Worm (Caenorhabditis elegans) whole organism, young adult: ENCODE data around the gene zipt-15.
A peak's percentile ranks its signal among the peaks of the same experiment; 100 is the strongest.
"Not testable (repeated sequence)": the region's sequence is repeated elsewhere in the genome, so short reads cannot be mapped to it uniquely, and the experiment has no call there.

Experiments used
- B0019.2 ChIP-seq: fragments of 200-800 bp; sonication (Bioruptor generic); conservative IDR thresholded peaks from 2 replicates; pipeline ENCODE4 v1.3.6; 2022; ENCODE audit warnings: missing genetic modification reagents, missing genetic modification characterization, missing compliant biosample characterization
- C17E4.6 ChIP-seq: fragments of 200-800 bp; sonication (Bioruptor generic); IDR thresholded peaks from 2 replicates; pipeline ENCODE4 v1.3.6; 2022; ENCODE audit warnings: missing genetic modification reagents, missing genetic modification characterization, missing compliant biosample characterization
- D2030.7 ChIP-seq: fragments of 200-800 bp; sonication (Bioruptor generic); IDR thresholded peaks from 2 replicates; pipeline ENCODE4 v1.3.6; 2022; ENCODE audit warnings: missing genetic modification reagents, missing genetic modification characterization, missing compliant biosample characterization
- F10E7.11 ChIP-seq: sonication (generic microtip); optimal IDR thresholded peaks from 2 replicates; lab custom pipeline; 2017; ENCODE audit warnings: mild to moderate bottlenecking, missing genetic modification characterization, moderate library complexity, missing compliant biosample characterization
- F57A8.1 ChIP-seq: fragments of 200-800 bp; sonication (Bioruptor generic); optimal IDR thresholded peaks from 2 replicates; lab custom pipeline; 2018; ENCODE audit warnings: mild to moderate bottlenecking, missing genetic modification characterization, moderate library complexity, missing compliant biosample characterization
- K12H6.12 ChIP-seq: fragments of 200-800 bp; sonication (Bioruptor generic); optimal IDR thresholded peaks from 2 replicates; lab custom pipeline; 2018; ENCODE audit warnings: mild to moderate bottlenecking, missing genetic modification characterization, missing compliant biosample characterization
- Y67H2A.10 ChIP-seq: fragments of 200-800 bp; sonication (Bioruptor generic); conservative IDR thresholded peaks from 2 replicates; pipeline ENCODE4 v1.3.6; 2022; ENCODE audit warnings: missing genetic modification reagents, missing genetic modification characterization, missing compliant biosample characterization
- athp-1 ChIP-seq: sonication (generic microtip); optimal IDR thresholded peaks from 2 replicates; lab custom pipeline; 2017; ENCODE audit warnings: mild to moderate bottlenecking, missing genetic modification characterization, missing compliant biosample characterization
- bed-2 ChIP-seq: fragments of 200-800 bp; sonication (Bioruptor generic); IDR thresholded peaks from 2 replicates; pipeline ENCODE4 v1.3.6; 2022; ENCODE audit warnings: missing genetic modification reagents, missing genetic modification characterization, missing compliant biosample characterization
- cebp-1 ChIP-seq, 2 experiments: fragments of 200-800 bp in 1 of 2; sonication (Bioruptor generic) in 1 of 2; sonication (generic microtip) in 1 of 2; IDR thresholded peaks in 1 of 2; optimal IDR thresholded peaks in 1 of 2; 2 replicates each; pipeline versions ENCODE4 v1.3.6 to Lab custom; 2017 to 2022; ENCODE audit warnings: missing compliant biosample characterization in 2 of 2, missing genetic modification characterization in 2 of 2, mild to moderate bottlenecking in 1 of 2, missing genetic modification reagents in 1 of 2, moderate library complexity in 1 of 2
- ceh-27 ChIP-seq: fragments of 200-800 bp; sonication (Bioruptor generic); optimal IDR thresholded peaks from 2 replicates; lab custom pipeline; 2018; ENCODE audit warnings: mild to moderate bottlenecking, missing genetic modification characterization, moderate library complexity, missing compliant biosample characterization
- ceh-40 ChIP-seq: fragments of 200-800 bp; sonication (Bioruptor generic); IDR thresholded peaks from 2 replicates; pipeline ENCODE4 v1.3.6; 2022; ENCODE audit warnings: missing genetic modification characterization, missing compliant biosample characterization
- ceh-58 ChIP-seq: fragments of 200-800 bp; sonication (Bioruptor generic); IDR thresholded peaks from 2 replicates; pipeline ENCODE4 v1.3.6; 2022; ENCODE audit warnings: missing genetic modification characterization, missing compliant biosample characterization
- chd-7 ChIP-seq: sonication (generic microtip); optimal IDR thresholded peaks from 2 replicates; lab custom pipeline; 2016; ENCODE audit warnings: mild to moderate bottlenecking, missing genetic modification characterization, moderate library complexity, missing compliant biosample characterization
- egl-18 ChIP-seq: fragments of 200-800 bp; sonication (Bioruptor generic); IDR thresholded peaks from 2 replicates; pipeline ENCODE4 v1.3.6; 2022; ENCODE audit warnings: missing genetic modification reagents, missing genetic modification characterization, missing compliant biosample characterization
- ets-4 ChIP-seq: fragments of 200-800 bp; sonication (Bioruptor generic); optimal IDR thresholded peaks from 2 replicates; lab custom pipeline; 2018; ENCODE audit warnings: mild to moderate bottlenecking, missing genetic modification characterization, missing compliant biosample characterization
- hlh-26 ChIP-seq: fragments of 200-800 bp; sonication (Bioruptor generic); conservative IDR thresholded peaks from 2 replicates; pipeline ENCODE4 v1.3.6; 2022; ENCODE audit warnings: missing genetic modification reagents, missing genetic modification characterization, missing compliant biosample characterization
- hmg-1.2 ChIP-seq: fragments of 200-800 bp; sonication (Bioruptor generic); IDR thresholded peaks from 2 replicates; pipeline ENCODE4 v1.3.6; 2022; ENCODE audit warnings: missing genetic modification reagents, missing genetic modification characterization, missing compliant biosample characterization
- hrde-1 ChIP-seq: sonication (generic microtip); optimal IDR thresholded peaks from 2 replicates; lab custom pipeline; 2016; ENCODE audit warnings: missing genetic modification characterization, mild to moderate bottlenecking, missing compliant biosample characterization, moderate library complexity, missing genotype, missing genetic modification reagents, borderline replicate concordance
- let-526 ChIP-seq: fragments of 200-800 bp; sonication (Bioruptor generic); IDR thresholded peaks from 2 replicates; pipeline ENCODE4 v1.3.6; 2022; ENCODE audit warnings: missing genetic modification reagents, missing genetic modification characterization, missing compliant biosample characterization
- lin-35 ChIP-seq, 3 experiments: fragments of 150-350 bp in 2 of 3; sonication (generic microtip) in 1 of 3; optimal IDR thresholded peaks; 2 replicates each; lab custom pipeline; 2014 to 2018; ENCODE audit warnings: missing biosample characterization in 3 of 3, missing genetic modification characterization in 3 of 3, missing genetic modification reagents in 3 of 3
- lin-54 ChIP-seq: fragments of 200-800 bp; sonication (Bioruptor generic); optimal IDR thresholded peaks from 2 replicates; lab custom pipeline; 2018; ENCODE audit warnings: mild to moderate bottlenecking, missing genetic modification characterization, missing compliant biosample characterization
- madf-3 ChIP-seq: fragments of 200-800 bp; sonication (Bioruptor generic); IDR thresholded peaks from 2 replicates; pipeline ENCODE4 v1.3.6; 2022; ENCODE audit warnings: missing genetic modification reagents, missing genetic modification characterization, missing compliant biosample characterization
- madf-6 ChIP-seq: fragments of 200-800 bp; sonication (Bioruptor generic); IDR thresholded peaks from 2 replicates; pipeline ENCODE4 v1.3.6; 2022; ENCODE audit warnings: missing genetic modification reagents, missing genetic modification characterization, missing compliant biosample characterization
- mcd-1 ChIP-seq: fragments of 200-800 bp; sonication (Bioruptor generic); IDR thresholded peaks from 2 replicates; pipeline ENCODE4 v1.3.6; 2022; ENCODE audit warnings: missing genetic modification reagents, missing genetic modification characterization, missing compliant biosample characterization
- mxl-1 ChIP-seq: sonication (generic microtip); optimal IDR thresholded peaks from 2 replicates; lab custom pipeline; 2016; ENCODE audit warnings: missing genetic modification characterization, missing compliant biosample characterization
- nfyb-1 ChIP-seq: fragments of 200-800 bp; sonication (Bioruptor generic); IDR thresholded peaks from 2 replicates; pipeline ENCODE4 v1.3.6; 2022; ENCODE audit warnings: missing genetic modification reagents, missing genetic modification characterization, missing compliant biosample characterization
- nhr-120 ChIP-seq: fragments of 200-800 bp; sonication (Bioruptor generic); IDR thresholded peaks from 2 replicates; pipeline ENCODE4 v1.3.6; 2022; ENCODE audit warnings: missing genetic modification characterization, missing compliant biosample characterization
- repo-1 ChIP-seq: sonication (generic microtip); optimal IDR thresholded peaks from 2 replicates; lab custom pipeline; 2017; ENCODE audit warnings: mild to moderate bottlenecking, missing genetic modification characterization, missing compliant biosample characterization
- snpc-1.1 ChIP-seq: sonication (generic microtip); optimal IDR thresholded peaks from 2 replicates; lab custom pipeline; 2017; ENCODE audit warnings: missing genetic modification characterization, mild to moderate bottlenecking, missing compliant biosample characterization, antibody characterized with exemption, moderate library complexity, missing genotype, missing genetic modification reagents; ENCODE audit not compliant: insufficient read depth
- sptf-2 ChIP-seq: fragments of 200-800 bp; sonication (Bioruptor generic); optimal IDR thresholded peaks from 2 replicates; lab custom pipeline; 2018; ENCODE audit warnings: mild to moderate bottlenecking, missing genetic modification characterization, missing compliant biosample characterization

zipt-15 gene

DNA sequence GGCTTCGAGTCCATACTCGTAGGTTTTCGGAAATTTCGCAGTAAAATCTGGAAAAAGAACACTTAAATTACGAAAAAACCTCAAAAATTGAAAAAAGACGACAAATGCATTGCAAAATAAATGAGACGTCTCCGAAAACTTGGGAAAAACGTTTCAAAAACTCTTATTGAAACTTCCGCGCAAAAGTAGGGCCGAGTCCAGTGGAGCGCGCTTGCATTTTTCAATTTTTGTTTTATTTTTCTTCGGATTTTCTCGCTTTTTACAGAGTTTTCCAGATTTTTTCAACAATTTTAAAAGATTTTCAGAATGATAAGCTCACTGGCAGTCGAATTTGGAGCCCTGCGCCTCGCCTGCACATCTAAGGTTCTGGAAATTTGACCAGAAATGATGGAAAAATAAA is 51.8 kb downstream of the zipt-15 start, which contains the start of gene mrpl-2 (continued):
- TF ChIP-seq ceh-27 (GFP tag; lab: Kevin White, UChicago) (no peak), athp-1 (tag; lab: Kevin White, UChicago) (no peak), K12H6.12 (tag; lab: Kevin White, UChicago) (no peak), ets-4 (GFP tag; lab: Kevin White, UChicago) (no peak), ceh-58 (GFP tag; lab: Robert Waterston, UW) (no peak), ceh-40 (GFP tag; lab: Robert Waterston, UW) (no peak), Y67H2A.10 (no peak), mxl-1 (no peak), lin-35 (GFP tag; optimal IDR thresholded peaks at IDR 0.05; lab: Kevin White, UChicago) (peak in 1 of 3 experiments; percentile 34), hmg-1.2 (GFP tag; lab: Robert Waterston, UW) (no peak), hrde-1 (no peak), F10E7.11 (tag; lab: Kevin White, UChicago) (no peak), snpc-1.1 (tag; lab: Kevin White, UChicago) (no peak), nfyb-1 (GFP tag; lab: Robert Waterston, UW) (no peak), madf-6 (no peak), nhr-120 (GFP tag; lab: Robert Waterston, UW) (no peak), B0019.2 (GFP tag; lab: Robert Waterston, UW) (no peak), lin-54 (peak; percentile 37)
- TF ChIP-seq, all 124 proteins: peak for 5

DNA sequence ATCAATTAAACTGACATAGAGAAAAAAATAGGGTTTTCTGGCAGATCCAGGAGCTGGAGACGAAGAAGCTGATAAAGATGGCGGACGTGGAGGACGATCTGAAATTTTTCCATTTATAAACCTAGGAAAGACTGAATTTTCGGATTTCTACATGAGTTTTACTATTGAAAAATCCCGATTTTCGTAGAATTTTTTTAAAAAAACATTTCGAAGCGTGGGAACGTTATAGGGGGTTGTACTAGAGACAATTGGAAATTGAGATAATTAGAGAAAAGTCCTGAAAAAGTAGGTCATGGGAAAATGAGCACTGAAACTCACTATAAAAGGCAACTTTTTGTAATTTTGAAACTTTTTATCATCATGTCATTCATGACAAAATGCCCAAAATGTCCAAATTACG is 53.7 kb downstream of the zipt-15 start, which contains the start of gene F56B3.9:
F56B3.9 (plus strand) TSS at position 301 of the 400 bp plus-strand sequence.
- TF ChIP-seq hlh-26 (GFP tag; lab: Robert Waterston, UW); repo-1; F57A8.1 (GFP tag; lab: Kevin White, UChicago): not testable (repeated sequence)

DNA sequence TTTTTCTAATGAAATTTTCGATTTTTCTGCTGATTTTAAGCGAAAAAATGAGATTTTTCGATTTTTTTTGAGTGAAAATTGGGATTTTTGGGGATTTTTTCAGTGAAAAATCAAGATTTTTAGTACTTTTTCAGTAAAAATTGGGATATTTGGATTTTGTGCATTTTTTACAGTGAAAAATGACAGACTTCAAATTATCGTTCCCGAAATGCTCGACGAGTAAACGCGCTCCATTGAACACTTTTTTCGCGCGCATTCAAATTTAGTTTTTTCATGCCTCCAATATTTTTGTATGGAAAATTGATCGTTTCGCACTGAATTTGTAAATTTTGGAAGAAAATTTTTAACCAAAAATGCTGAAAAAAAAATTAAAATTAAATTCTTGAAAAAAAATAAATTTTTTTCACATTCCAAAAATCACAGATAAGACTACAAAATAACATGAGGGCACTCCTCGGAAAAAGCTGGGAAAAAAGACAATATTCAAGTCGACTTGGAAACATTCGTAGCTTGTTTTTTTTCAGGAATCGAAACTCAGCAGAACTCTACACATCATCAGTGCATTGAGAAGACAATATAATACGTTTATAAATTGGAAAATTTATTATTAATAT is 54.7 kb downstream of the zipt-15 start:
- peak; percentile 28; the same call in 1 of the 2 replicates for TF ChIP-seq D2030.7
- TF ChIP-seq mcd-1 (GFP tag; lab: Robert Waterston, UW) = peak; percentile 85

DNA sequence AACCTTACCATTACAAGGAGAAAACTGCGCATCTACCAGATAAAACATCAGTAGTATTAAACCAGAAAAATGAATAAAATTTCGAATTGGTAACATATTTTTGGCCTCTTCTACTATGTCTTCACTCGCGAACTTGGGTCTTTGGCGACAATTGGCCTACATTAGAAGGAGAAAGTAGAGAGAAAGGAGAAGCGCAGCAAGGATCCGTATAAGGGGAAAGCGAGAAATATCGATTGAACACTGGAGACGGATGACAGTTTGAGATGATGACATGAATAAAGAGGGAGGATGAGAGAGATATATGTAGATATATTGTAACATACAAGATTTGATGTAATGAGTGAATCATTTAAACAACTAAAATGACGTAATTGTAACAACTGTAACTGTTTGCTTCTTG is 56.4 kb downstream of the zipt-15 start, which contains the start of gene F56B3.2:
F56B3.2 (minus strand) TSS at position 273 of the 400 bp plus-strand sequence.
- TF ChIP-seq bed-2 (GFP tag; lab: Robert Waterston, UW) = no peak
- no peak for TF ChIP-seq C17E4.6 (GFP tag; lab: Robert Waterston, UW)
- no peak for TF ChIP-seq chd-7 (tag; lab: Kevin White, UChicago)
- no peak for TF ChIP-seq cebp-1 (GFP tag; IDR thresholded peaks at IDR 0.05; lab: Robert Waterston, UW)
- TF ChIP-seq cebp-1 (tag; optimal IDR thresholded peaks at IDR 0.05; lab: Kevin White, UChicago) = no peak
- no peak for TF ChIP-seq sptf-2 (GFP tag; lab: Kevin White, UChicago)
- TF ChIP-seq ceh-58 (GFP tag; lab: Robert Waterston, UW) = no peak
- no peak for TF ChIP-seq let-526
- TF ChIP-seq madf-3 (GFP tag; lab: Robert Waterston, UW) = no peak
- TF ChIP-seq egl-18 (GFP tag; lab: Robert Waterston, UW) = no peak
